Worm (Caenorhabditis elegans) whole organism, early embryonic: ENCODE measurements around the gene ZK218.11.

Source experiments
- B0310.2 ChIP-seq: sonication (generic microtip); optimal IDR thresholded peaks from 2 replicates; lab custom pipeline; 2016; ENCODE audit warnings: mild to moderate bottlenecking, missing genetic modification characterization, missing compliant biosample characterization
- F13C5.2 ChIP-seq: sonication (generic microtip); optimal IDR thresholded peaks from 2 replicates; lab custom pipeline; 2017; ENCODE audit warnings: mild to moderate bottlenecking, missing genetic modification characterization, inconsistent platforms, missing compliant biosample characterization
- aly-1 ChIP-seq: sonication (generic microtip); optimal IDR thresholded peaks from 2 replicates; lab custom pipeline; 2016; ENCODE audit warnings: missing genetic modification characterization, missing compliant biosample characterization
- ama-1 ChIP-seq: fragments of 150-350 bp; optimal IDR thresholded peaks from 2 replicates; lab custom pipeline; 2014
- flt-1 ChIP-seq: fragments of 200-800 bp; sonication (Bioruptor generic); IDR thresholded peaks from 2 replicates; pipeline ENCODE4 v1.3.6; 2022; ENCODE audit warnings: missing genetic modification characterization, missing compliant biosample characterization
- hmg-4 ChIP-seq: fragments of 200-800 bp; sonication (Bioruptor generic); optimal IDR thresholded peaks from 2 replicates; lab custom pipeline; 2018; ENCODE audit warnings: mild to moderate bottlenecking, missing genetic modification characterization, missing compliant biosample characterization
- pes-1 ChIP-seq: fragments of 200-800 bp; sonication (Bioruptor generic); IDR thresholded peaks from 2 replicates; pipeline ENCODE4 v1.3.6; 2022; ENCODE audit warnings: missing genetic modification reagents, missing genetic modification characterization, missing compliant biosample characterization
- tbx-11 ChIP-seq: fragments of 200-800 bp; sonication (Bioruptor generic); IDR thresholded peaks from 2 replicates; pipeline ENCODE4 v1.3.6; 2022; ENCODE audit warnings: missing genetic modification characterization, missing compliant biosample characterization
- tbx-37 ChIP-seq: fragments of 200-800 bp; sonication (Bioruptor generic); conservative IDR thresholded peaks from 2 replicates; pipeline ENCODE4 v1.3.6; 2022; ENCODE audit warnings: missing genetic modification reagents, missing genetic modification characterization, missing compliant biosample characterization

- no peak for TF ChIP-seq hmg-4 (GFP tag; lab: Kevin White, UChicago)
- no peak for TF ChIP-seq F13C5.2
- TF ChIP-seq aly-1 (tag; lab: Kevin White, UChicago), result no peak
- no peak for TF ChIP-seq tbx-11 (GFP tag; lab: Robert Waterston, UW)
- no peak for TF ChIP-seq B0310.2 (tag; lab: Kevin White, UChicago)
- TF ChIP-seq ama-1, result no peak
- no peak for TF ChIP-seq flt-1 (GFP tag; lab: Robert Waterston, UW)
- no peak for TF ChIP-seq pes-1 (GFP tag; lab: Robert Waterston, UW)
- TF ChIP-seq tbx-37 (GFP tag; lab: Robert Waterston, UW), result no peak
These were observed 41.6 kb downstream of the ZK218.11 start for ce11 chrV:17066634-17067033.
